Worm (Caenorhabditis elegans) whole organism, young adult: Measurements from ENCODE around the gene tatn-1.

ENCODE experiments used
- F10E7.11 ChIP-seq: sonication (generic microtip); optimal IDR thresholded peaks from 2 replicates; lab custom pipeline; 2017; ENCODE audit warnings: mild to moderate bottlenecking, missing genetic modification characterization, moderate library complexity, missing compliant biosample characterization
- T07F8.4 ChIP-seq: sonication (generic microtip); optimal IDR thresholded peaks from 2 replicates; lab custom pipeline; 2016; ENCODE audit warnings: mild to moderate bottlenecking, missing genetic modification characterization, moderate library complexity, missing compliant biosample characterization
- Y67H2A.10 ChIP-seq: fragments of 200-800 bp; sonication (Bioruptor generic); conservative IDR thresholded peaks from 2 replicates; pipeline ENCODE4 v1.3.6; 2022; ENCODE audit warnings: missing genetic modification reagents, missing genetic modification characterization, missing compliant biosample characterization
- ama-1 ChIP-seq, 3 experiments: fragments of 150-350 bp in 1 of 3; sonication (generic microtip) in 2 of 3; optimal IDR thresholded peaks; 2 replicates each; lab custom pipeline; 2014 to 2018; ENCODE audit warnings: missing biosample characterization in 2 of 3, missing genetic modification characterization in 2 of 3, missing genetic modification reagents in 2 of 3
- atf-7 ChIP-seq: sonication (generic microtip); optimal IDR thresholded peaks from 2 replicates; lab custom pipeline; 2017; ENCODE audit warnings: mild to moderate bottlenecking, missing genetic modification characterization, missing compliant biosample characterization
- ets-4 ChIP-seq: fragments of 200-800 bp; sonication (Bioruptor generic); optimal IDR thresholded peaks from 2 replicates; lab custom pipeline; 2018; ENCODE audit warnings: mild to moderate bottlenecking, missing genetic modification characterization, missing compliant biosample characterization
- him-1 ChIP-seq: sonication (generic microtip); optimal IDR thresholded peaks from 2 replicates; lab custom pipeline; 2016; ENCODE audit warnings: missing genotype, missing genetic modification reagents, missing genetic modification characterization, missing compliant biosample characterization
- nfya-1 ChIP-seq: sonication (generic microtip); optimal IDR thresholded peaks from 2 replicates; lab custom pipeline; 2017; ENCODE audit warnings: antibody characterized with exemption, missing compliant biosample characterization, missing genetic modification characterization, borderline replicate concordance; ENCODE audit not compliant: insufficient read depth
- rpc-1 ChIP-seq, 2 experiments: fragments of 150-350 bp in 1 of 2; sonication (generic microtip) in 1 of 2; optimal IDR thresholded peaks; 2 replicates each; lab custom pipeline; 2014 to 2018; ENCODE audit warnings: missing biosample characterization in 1 of 2, missing genetic modification characterization in 1 of 2, missing genetic modification reagents in 1 of 2, missing genotype in 1 of 2
- sdz-38 ChIP-seq: sonication (generic microtip); optimal IDR thresholded peaks from 2 replicates; lab custom pipeline; 2016; ENCODE audit warnings: missing genotype, missing genetic modification characterization, missing compliant biosample characterization
- snpc-3.4 ChIP-seq: sonication (generic microtip); optimal IDR thresholded peaks from 2 replicates; lab custom pipeline; 2017; ENCODE audit warnings: missing genetic modification characterization, mild to moderate bottlenecking, missing compliant biosample characterization, antibody characterized with exemption, moderate library complexity, missing genotype, missing genetic modification reagents
- snpc-4 ChIP-seq, 5 experiments: fragments of 150-350 bp in 1 of 5; sonication (generic microtip) in 4 of 5; optimal IDR thresholded peaks; 2 replicates each; lab custom pipeline; 2014 to 2018; ENCODE audit warnings: missing genetic modification characterization in 5 of 5, missing biosample characterization in 3 of 5, antibody characterized with exemption in 2 of 5, mild to moderate bottlenecking in 2 of 5, missing compliant biosample characterization in 2 of 5, missing genotype in 2 of 5, moderate library complexity in 2 of 5, missing genetic modification reagents in 1 of 5
- unc-62 ChIP-seq: fragments of 150-350 bp; optimal IDR thresholded peaks from 2 replicates; lab custom pipeline; 2014; ENCODE audit warnings: missing biosample characterization, missing genetic modification reagents, missing genetic modification characterization

- no peak for TF ChIP-seq rpc-1 (optimal IDR thresholded peaks at IDR 0.05; lab: Kevin White, UChicago)
- no peak for TF ChIP-seq rpc-1 (tag; optimal IDR thresholded peaks at IDR 0.05; lab: Kevin White, UChicago)
- TF ChIP-seq nfya-1 (tag; lab: Kevin White, UChicago): no peak
- TF ChIP-seq ets-4 (GFP tag; lab: Kevin White, UChicago): no peak
- no peak for TF ChIP-seq ama-1 (optimal IDR thresholded peaks at IDR 0.05; lab: Kevin White, UChicago)
- TF ChIP-seq ama-1 (GFP tag; optimal IDR thresholded peaks at IDR 0.05; lab: Kevin White, UChicago): no peak
- TF ChIP-seq atf-7 (tag; lab: Kevin White, UChicago): no peak
- TF ChIP-seq T07F8.4 (tag; lab: Kevin White, UChicago): no peak
- TF ChIP-seq unc-62 (GFP tag; lab: Kevin White, UChicago): no peak
- no peak for TF ChIP-seq Y67H2A.10
- TF ChIP-seq sdz-38 (tag; lab: Kevin White, UChicago): no peak
- TF ChIP-seq F10E7.11 (tag; lab: Kevin White, UChicago): no peak
- no peak for TF ChIP-seq snpc-3.4
- TF ChIP-seq snpc-4 (GFP tag; optimal IDR thresholded peaks at IDR 0.05; lab: Kevin White, UChicago): no peak
- no peak for TF ChIP-seq snpc-4 (tag; optimal IDR thresholded peaks at IDR 0.05; lab: Kevin White, UChicago)
- TF ChIP-seq him-1: no peak
These were observed 20.5 kb upstream of the tatn-1 start for ce11 chrX:14770336-14770735.
